Worm (Caenorhabditis elegans): Measurements from ENCODE around the gene znf-622.

The znf-622 gene

DNA sequence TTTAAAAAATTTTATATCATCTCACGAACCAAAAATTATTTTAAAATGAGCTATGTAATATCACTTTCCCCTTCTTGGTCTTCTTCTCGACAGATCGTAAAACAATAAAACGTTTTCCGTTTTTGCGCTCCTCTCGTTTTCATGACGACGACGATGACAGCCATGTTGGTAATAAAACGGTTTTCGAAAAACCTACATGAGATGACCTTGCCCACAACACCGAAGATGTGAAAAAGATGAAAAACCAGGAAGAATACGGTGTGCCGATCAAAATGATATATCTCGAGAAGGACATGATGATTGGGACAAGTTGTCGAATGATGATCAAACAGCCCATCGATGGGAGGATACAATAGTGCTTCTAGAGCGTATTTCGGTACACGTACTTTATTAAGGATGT, 22.7 kb upstream of the znf-622 start:
- TF ChIP-seq ceh-34 (tag; optimal IDR thresholded peaks at IDR 0.05) (no peak), npax-4 (tag; optimal IDR thresholded peaks at IDR 0.05) (no peak), pqm-1 (tag; optimal IDR thresholded peaks at IDR 0.05) (no peak), elt-2 (tag; optimal IDR thresholded peaks at IDR 0.05) (no peak), Y22D7AL.16 (tag; optimal IDR thresholded peaks at IDR 0.05) (no peak), ceh-9 (tag; optimal IDR thresholded peaks at IDR 0.05) (no peak), unc-55 (GFP tag; optimal IDR thresholded peaks at IDR 0.05) (no peak), fax-1 (tag; optimal IDR thresholded peaks at IDR 0.05) (no peak), ceh-22 (tag; optimal IDR thresholded peaks at IDR 0.05) (no peak), pha-2 (tag; optimal IDR thresholded peaks at IDR 0.05) (no peak), ref-2 (tag; optimal IDR thresholded peaks at IDR 0.05) (no peak), syd-9 (tag; optimal IDR thresholded peaks at IDR 0.05) (no peak), unc-3 (GFP tag; conservative IDR thresholded peaks at IDR 0.05) (no peak), unc-3 (tag; optimal IDR thresholded peaks at IDR 0.05) (no peak), sox-2 (GFP tag; IDR thresholded peaks at IDR 0.05) (no peak)

DNA sequence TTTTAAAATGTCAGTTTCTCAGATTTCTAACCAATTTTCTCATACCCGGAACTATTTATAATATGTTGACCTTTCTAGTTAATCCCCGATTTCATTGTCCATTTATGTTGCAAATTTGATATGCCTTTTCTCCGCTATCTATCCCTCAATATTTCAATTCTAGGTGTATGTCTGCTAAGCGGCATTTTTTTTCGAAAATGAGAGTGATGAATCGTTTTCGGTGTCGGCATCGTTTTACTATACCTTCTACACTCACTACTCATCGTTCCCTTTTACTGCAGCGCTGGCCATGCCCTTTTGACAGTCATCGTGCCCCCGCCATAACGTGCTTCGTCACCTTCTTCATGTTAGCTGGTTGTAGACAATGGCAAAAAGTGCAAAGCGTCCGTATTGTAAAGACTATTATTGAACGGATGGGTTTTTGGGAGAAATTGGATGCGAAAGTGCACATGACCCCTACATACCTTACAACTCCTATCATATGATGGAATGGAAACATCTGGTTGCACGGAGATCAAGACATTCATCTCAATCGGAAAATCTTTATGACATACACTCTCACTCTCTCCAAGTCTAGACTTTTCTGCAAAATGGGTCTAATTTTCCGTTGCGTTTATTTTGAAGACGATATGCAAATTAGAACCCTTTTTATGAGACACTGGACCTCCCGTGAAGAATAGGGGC, 22.1 kb upstream of the znf-622 start:
- TF ChIP-seq hlh-6 (tag; optimal IDR thresholded peaks at IDR 0.05) = no peak
- peak; percentile 2 for TF ChIP-seq hlh-30 (tag; optimal IDR thresholded peaks at IDR 0.05; ENCODE audit: insufficient read depth)

DNA sequence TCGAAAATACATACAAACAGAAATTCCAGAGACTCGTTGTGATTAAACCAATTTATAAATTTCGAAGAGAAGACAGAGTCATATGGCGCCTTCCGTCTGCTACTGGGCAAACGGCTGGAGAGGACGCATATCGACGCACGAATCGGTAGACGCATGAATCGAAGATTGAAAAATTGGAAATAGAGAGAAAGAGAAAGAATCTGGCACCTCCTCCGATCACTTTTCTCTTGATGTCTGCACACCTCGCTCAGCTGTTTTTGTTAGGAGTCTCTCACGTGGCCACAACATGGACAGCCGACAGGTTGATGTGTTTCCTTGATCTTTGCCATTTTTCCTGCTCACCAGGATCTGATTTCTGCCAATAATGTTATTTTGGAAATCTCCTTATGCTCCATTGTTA, 21.3 kb upstream of the znf-622 start:
- peak; percentile 25 for TF ChIP-seq unc-55 (GFP tag; optimal IDR thresholded peaks at IDR 0.05)
- no peak for TF ChIP-seq pax-1 (tag; optimal IDR thresholded peaks at IDR 0.05)
- TF ChIP-seq ceh-18 (tag; optimal IDR thresholded peaks at IDR 0.05) = peak; percentile 34

DNA sequence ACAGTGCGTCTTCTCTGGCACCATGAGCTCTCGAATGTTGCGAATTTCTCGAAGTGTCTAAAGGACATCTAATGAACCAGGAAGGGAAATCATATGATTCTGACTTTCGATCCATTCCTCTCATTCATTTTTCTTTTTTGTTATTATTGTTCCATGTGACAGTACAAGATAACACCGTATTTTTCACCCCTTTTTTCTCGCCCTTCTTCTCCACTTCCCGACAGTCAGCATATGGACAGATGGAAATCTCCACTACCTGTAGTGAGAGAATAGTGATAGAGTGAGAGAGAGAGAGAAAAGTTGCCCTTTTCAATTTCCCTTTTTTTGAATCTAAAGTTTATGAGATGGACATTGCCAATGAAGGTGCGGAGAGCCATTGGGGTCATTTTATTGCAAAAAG, 20.6 kb upstream of the znf-622 start:
- no peak for TF ChIP-seq nhr-232 (tag; optimal IDR thresholded peaks at IDR 0.05)
- no peak for TF ChIP-seq gmeb-2 (tag; optimal IDR thresholded peaks at IDR 0.05)
- no peak for TF ChIP-seq pax-1 (tag; optimal IDR thresholded peaks at IDR 0.05)
- no peak for TF ChIP-seq hlh-8 (tag; optimal IDR thresholded peaks at IDR 0.05)
- TF ChIP-seq nhr-11 (tag; optimal IDR thresholded peaks at IDR 0.05) = no peak
- TF ChIP-seq tbx-2 (tag; optimal IDR thresholded peaks at IDR 0.05) = no peak
- no peak for TF ChIP-seq syd-9 (tag; optimal IDR thresholded peaks at IDR 0.05)
- no peak for TF ChIP-seq sox-2 (GFP tag; IDR thresholded peaks at IDR 0.05)
- no peak for TF ChIP-seq ceh-19 (GFP tag; optimal IDR thresholded peaks at IDR 0.05)
- no peak for TF ChIP-seq odd-2 (tag; optimal IDR thresholded peaks at IDR 0.05)
- no peak for TF ChIP-seq rnt-1 (tag; optimal IDR thresholded peaks at IDR 0.05)
- no peak for TF ChIP-seq ttx-3 (tag; optimal IDR thresholded peaks at IDR 0.05)
- TF ChIP-seq zip-5 (tag; optimal IDR thresholded peaks at IDR 0.05) = no peak
- no peak for TF ChIP-seq unc-55 (GFP tag; optimal IDR thresholded peaks at IDR 0.05)
- TF ChIP-seq elt-2 (tag; optimal IDR thresholded peaks at IDR 0.05) = no peak
- no peak for TF ChIP-seq ahr-1 (tag; optimal IDR thresholded peaks at IDR 0.05)
- TF ChIP-seq ceh-18 (tag; optimal IDR thresholded peaks at IDR 0.05) = no peak

DNA sequence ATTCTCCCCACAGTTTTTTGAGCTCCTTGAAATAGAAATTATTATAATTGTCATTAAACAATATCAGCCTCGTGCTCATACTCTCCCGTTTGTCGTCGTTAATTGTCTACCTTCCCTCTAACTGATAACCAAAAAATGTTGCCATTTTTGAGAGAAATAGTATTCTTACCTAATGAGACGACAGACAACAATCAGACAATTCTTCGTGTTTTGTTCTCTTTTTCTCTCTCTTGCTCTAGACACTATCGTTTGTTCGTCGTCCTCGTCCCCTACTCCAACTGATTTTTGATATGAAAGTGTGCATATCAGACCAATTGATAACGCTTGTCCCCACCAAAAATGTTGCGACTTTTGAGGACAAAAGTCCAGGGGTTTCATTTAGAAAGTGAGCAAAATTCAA, 19.9 kb upstream of the znf-622 start:
- TF ChIP-seq gmeb-2 (tag; optimal IDR thresholded peaks at IDR 0.05) (no peak), elt-2 (tag; optimal IDR thresholded peaks at IDR 0.05) (peak; percentile 91)

DNA sequence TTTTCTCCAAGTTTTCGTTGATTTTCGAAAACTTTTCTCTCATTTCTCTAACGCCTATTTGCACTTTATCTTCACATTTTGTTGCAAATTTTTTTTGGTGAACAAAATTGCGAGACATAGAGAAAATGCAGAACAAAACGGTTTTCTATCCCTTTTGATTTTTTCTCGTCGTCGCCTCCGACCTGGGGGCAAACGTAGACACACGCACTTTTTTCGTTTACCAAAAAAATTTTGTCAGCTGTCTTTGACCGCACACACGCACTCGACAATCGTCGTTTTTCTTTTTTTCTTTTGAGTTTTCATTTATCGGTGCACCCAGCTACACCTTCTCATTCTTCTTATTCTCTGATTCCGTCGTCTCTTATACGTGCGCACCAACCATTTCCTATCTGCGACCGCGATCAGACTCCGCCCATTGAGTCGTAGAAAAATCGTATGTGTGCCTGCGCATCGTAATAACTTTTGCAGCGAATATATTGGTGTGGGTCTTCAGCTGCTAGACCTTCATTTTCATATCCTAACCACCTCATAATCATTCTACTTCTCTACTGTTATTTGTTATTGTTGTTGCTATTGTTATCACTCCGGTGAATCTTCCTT, 19.0 kb upstream of the znf-622 start:
- TF ChIP-seq tbx-2 (tag; optimal IDR thresholded peaks at IDR 0.05) (peak; percentile 5), ceh-18 (tag; optimal IDR thresholded peaks at IDR 0.05) (peak; percentile 57), rnt-1 (tag; optimal IDR thresholded peaks at IDR 0.05) (peak; percentile 27), sdc-2 (tag; optimal IDR thresholded peaks at IDR 0.05) (no peak), che-1 (tag; optimal IDR thresholded peaks at IDR 0.05) (no peak)

All from whole organism, late embryonic.